In the genomic region with DNA sequence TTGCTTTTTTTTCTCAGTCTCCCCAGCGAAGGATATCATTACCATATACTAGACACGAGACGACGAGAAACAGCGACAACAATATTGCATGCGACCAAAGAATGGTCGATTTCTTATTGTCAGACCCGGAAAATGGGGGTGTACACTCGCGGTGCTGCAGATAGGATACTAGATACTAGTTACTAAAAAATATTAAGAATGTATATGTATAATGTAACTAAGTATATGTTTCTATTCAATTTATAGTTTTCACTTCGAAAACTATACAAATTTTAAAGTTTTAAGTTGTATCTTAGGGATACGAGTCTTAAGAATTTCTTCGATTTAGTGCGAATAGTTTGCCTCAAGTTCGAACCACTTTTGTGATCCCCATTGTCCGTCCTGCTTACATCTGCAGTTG, we compare ENCODE assay signal across 5 fruit fly cellular contexts.
A peak's percentile ranks its signal among the peaks of the same experiment; 100 is the strongest.
TF ChIP-seq lines count a peak whose summit lies in the region.

No protein-coding gene starts in this region.

- no peak for TF ChIP-seq CTCF in whole organism, embryonic (GFP tag; optimal IDR thresholded peaks at IDR 0.05; lab: Kevin White, UChicago)

TF ChIP-seq in whole organism, adult, 20 proteins besides CTCF, POLR2A, EP300 and RAD21:
- TF ChIP-seq Clk (GFP tag; optimal IDR thresholded peaks at IDR 0.05; lab: Kevin White, UChicago) (no peak), CG7045 (GFP tag; optimal IDR thresholded peaks at IDR 0.05; lab: Kevin White, UChicago) (peak; percentile 10)

TF ChIP-seq in whole organism, embryonic, 481 proteins besides CTCF, POLR2A, EP300 and RAD21 (continues in another document):
- TF ChIP-seq jigr1 (GFP tag; IDR thresholded peaks at IDR 0.05; lab: Robert Waterston, UW) (no peak), CG8089 (GFP tag; optimal IDR thresholded peaks at IDR 0.05; lab: Kevin White, UChicago) (no peak), Kr (GFP tag; optimal IDR thresholded peaks at IDR 0.05; lab: Kevin White, UChicago) (no peak), Gug (GFP tag; IDR thresholded peaks at IDR 0.05; lab: Robert Waterston, UW) (no peak), CG10979 (tag; optimal IDR thresholded peaks at IDR 0.05; lab: Kevin White, UChicago) (peak; percentile 68), sens-2 (GFP tag; IDR thresholded peaks at IDR 0.05; lab: Robert Waterston, UW) (no peak), hkb (optimal IDR thresholded peaks at IDR 0.05; lab: Kevin White, UChicago) (no peak), hkb (GFP tag; IDR thresholded peaks at IDR 0.05; lab: Robert Waterston, UW) (0 out of 2 replicates have a peak, but pooled peaks have one; percentile 13), Blimp-1 (GFP tag; optimal IDR thresholded peaks at IDR 0.05; lab: Kevin White, UChicago) (no peak), CG5953 (GFP tag; IDR thresholded peaks at IDR 0.05; lab: Robert Waterston, UW) (no peak), Tbp (GFP tag; optimal IDR thresholded peaks at IDR 0.05; lab: Kevin White, UChicago) (no peak), CG8765 (GFP tag; IDR thresholded peaks at IDR 0.05; lab: Robert Waterston, UW) (no peak), schlank (tag; optimal IDR thresholded peaks at IDR 0.05; lab: Kevin White, UChicago) (no peak), CG7271 (tag; optimal IDR thresholded peaks at IDR 0.05; lab: Kevin White, UChicago) (no peak), dmrt11E (tag; optimal IDR thresholded peaks at IDR 0.05; lab: Kevin White, UChicago) (peak; percentile 17), CG18262 (tag; optimal IDR thresholded peaks at IDR 0.05; lab: Kevin White, UChicago) (no peak), CG8388 (GFP tag; optimal IDR thresholded peaks at IDR 0.05; lab: Kevin White, UChicago) (peak; percentile 28), vvl (GFP tag; IDR thresholded peaks at IDR 0.05; lab: Robert Waterston, UW) (peak; percentile 44; the same call in 1 of the 2 replicates), org-1 (GFP tag; optimal IDR thresholded peaks at IDR 0.05; lab: Kevin White, UChicago) (no peak), chm (GFP tag; IDR thresholded peaks at IDR 0.05; lab: Robert Waterston, UW) (no peak), sqz (GFP tag; optimal IDR thresholded peaks at IDR 0.05; lab: Kevin White, UChicago) (no peak)

TF ChIP-seq in whole organism, prepupa, 60 proteins besides CTCF, POLR2A, EP300 and RAD21 (continues in another document):
- TF ChIP-seq CG6808 (GFP tag; optimal IDR thresholded peaks at IDR 0.05; lab: Kevin White, UChicago), result no peak
- TF ChIP-seq dac (GFP tag; optimal IDR thresholded peaks at IDR 0.05; lab: Kevin White, UChicago), result no peak
- peak; percentile 20 for TF ChIP-seq Lpt (GFP tag; optimal IDR thresholded peaks at IDR 0.05; lab: Kevin White, UChicago)
- TF ChIP-seq Hr38 (GFP tag; optimal IDR thresholded peaks at IDR 0.05; lab: Kevin White, UChicago), result no peak
- TF ChIP-seq Eip93F (GFP tag; optimal IDR thresholded peaks at IDR 0.05; lab: Kevin White, UChicago), result no peak
- no peak for TF ChIP-seq CG11902 (GFP tag; optimal IDR thresholded peaks at IDR 0.05; lab: Kevin White, UChicago)
- TF ChIP-seq CG16779 (tag; optimal IDR thresholded peaks at IDR 0.05; lab: Kevin White, UChicago), result peak; percentile 38
- TF ChIP-seq spab (GFP tag; optimal IDR thresholded peaks at IDR 0.05; lab: Kevin White, UChicago), result no peak
- peak in 1 of 2 experiments; percentile 39 for TF ChIP-seq salr (GFP tag; optimal IDR thresholded peaks at IDR 0.05; lab: Kevin White, UChicago)
- TF ChIP-seq fd85E (GFP tag; optimal IDR thresholded peaks at IDR 0.05; lab: Kevin White, UChicago), result no peak
- TF ChIP-seq CG31627 (GFP tag; optimal IDR thresholded peaks at IDR 0.05; lab: Kevin White, UChicago), result no peak
- peak; percentile 33 for TF ChIP-seq lz (GFP tag; optimal IDR thresholded peaks at IDR 0.05; lab: Kevin White, UChicago)
- no peak for TF ChIP-seq Hr4 (GFP tag; optimal IDR thresholded peaks at IDR 0.05; lab: Kevin White, UChicago)
- peak; percentile 70 for TF ChIP-seq Ets96B (tag; optimal IDR thresholded peaks at IDR 0.05; lab: Kevin White, UChicago)
- TF ChIP-seq CG7368 (GFP tag; optimal IDR thresholded peaks at IDR 0.05; lab: Kevin White, UChicago), result peak; percentile 35
- no peak for TF ChIP-seq CG11294 (GFP tag; IDR thresholded peaks at IDR 0.05; lab: Robert Waterston, UW)
- TF ChIP-seq topi (GFP tag; optimal IDR thresholded peaks at IDR 0.05; lab: Kevin White, UChicago), result no peak
- no peak for TF ChIP-seq CG6276 (GFP tag; optimal IDR thresholded peaks at IDR 0.05; lab: Kevin White, UChicago)
- TF ChIP-seq CG6792 (GFP tag; optimal IDR thresholded peaks at IDR 0.05; lab: Kevin White, UChicago), result peak; percentile 53
- TF ChIP-seq Sox102F (GFP tag; optimal IDR thresholded peaks at IDR 0.05; lab: Kevin White, UChicago), result no peak
- TF ChIP-seq Blimp-1 (GFP tag; optimal IDR thresholded peaks at IDR 0.05; lab: Kevin White, UChicago), result no peak
- TF ChIP-seq CG8119 (GFP tag; IDR thresholded peaks at IDR 0.05; lab: Robert Waterston, UW), result peak; percentile 53; the same call in 2 of the 3 replicates

TF ChIP-seq in whole organism, pupa, 21 proteins besides CTCF, POLR2A, EP300 and RAD21:
- TF ChIP-seq CG14655 (GFP tag; optimal IDR thresholded peaks at IDR 0.05; lab: Kevin White, UChicago) (no peak), Pif1B (GFP tag; optimal IDR thresholded peaks at IDR 0.05; lab: Kevin White, UChicago) (no peak), CG32121 (GFP tag; IDR thresholded peaks at IDR 0.05; lab: Robert Waterston, UW) (no peak), CG8301 (tag; optimal IDR thresholded peaks at IDR 0.05; lab: Kevin White, UChicago) (no peak), EcR (GFP tag; optimal IDR thresholded peaks at IDR 0.05; lab: Kevin White, UChicago) (no peak), D1 (tag; optimal IDR thresholded peaks at IDR 0.05; lab: Kevin White, UChicago) (no peak), CG13204 (GFP tag; optimal IDR thresholded peaks at IDR 0.05; lab: Kevin White, UChicago) (peak; percentile 21), CG9948 (tag; optimal IDR thresholded peaks at IDR 0.05; lab: Kevin White, UChicago) (peak; percentile 60), gl (tag; optimal IDR thresholded peaks at IDR 0.05; lab: Kevin White, UChicago) (no peak), CG34367 (tag; optimal IDR thresholded peaks at IDR 0.05; lab: Kevin White, UChicago) (peak; percentile 29), CG12605 (GFP tag; IDR thresholded peaks at IDR 0.05; lab: Robert Waterston, UW) (peak; percentile 33; the same call in 1 of the 2 replicates), Ets98B (GFP tag; IDR thresholded peaks at IDR 0.05; lab: Robert Waterston, UW) (no peak; the same call in 1 of the 2 replicates), CG15710 (tag; optimal IDR thresholded peaks at IDR 0.05; lab: Kevin White, UChicago) (peak; percentile 48), Pif1A (GFP tag; optimal IDR thresholded peaks at IDR 0.05; lab: Kevin White, UChicago) (no peak), fd96Ca (GFP tag; IDR thresholded peaks at IDR 0.05; lab: Robert Waterston, UW) (no peak), CG8159 (tag; optimal IDR thresholded peaks at IDR 0.05; lab: Kevin White, UChicago) (no peak), rn (GFP tag; IDR thresholded peaks at IDR 0.05; lab: Robert Waterston, UW) (no peak), Snoo (tag; optimal IDR thresholded peaks at IDR 0.05; lab: Kevin White, UChicago) (no peak), CG4496 (GFP tag; IDR thresholded peaks at IDR 0.05; lab: Robert Waterston, UW) (peak; percentile 29; the same call in 1 of the 3 replicates), CG10348 (GFP tag; IDR thresholded peaks at IDR 0.05; lab: Robert Waterston, UW) (no peak), CG17806 (tag; optimal IDR thresholded peaks at IDR 0.05; lab: Kevin White, UChicago) (peak; percentile 68)

TF ChIP-seq in whole organism, wandering third instar larva, 38 proteins besides CTCF, POLR2A, EP300 and RAD21:
- TF ChIP-seq Hr83 (GFP tag; optimal IDR thresholded peaks at IDR 0.05; lab: Kevin White, UChicago; ENCODE audit: poor library complexity, severe bottlenecking), result no peak
- no peak for TF ChIP-seq CG32264 (GFP tag; optimal IDR thresholded peaks at IDR 0.05; lab: Kevin White, UChicago)
- TF ChIP-seq Sp1 (GFP tag; optimal IDR thresholded peaks at IDR 0.05; lab: Kevin White, UChicago), result peak; percentile 44
- TF ChIP-seq fru (GFP tag; optimal IDR thresholded peaks at IDR 0.05; lab: Kevin White, UChicago), result peak; percentile 24
- TF ChIP-seq lola (GFP tag; optimal IDR thresholded peaks at IDR 0.05; lab: Kevin White, UChicago), result no peak
- no peak for TF ChIP-seq sv (GFP tag; optimal IDR thresholded peaks at IDR 0.05; lab: Kevin White, UChicago)
- peak; percentile 25 for TF ChIP-seq psq (GFP tag; optimal IDR thresholded peaks at IDR 0.05; lab: Kevin White, UChicago)
- TF ChIP-seq Myc (optimal IDR thresholded peaks at IDR 0.05; lab: Kevin White, UChicago), result no peak
- TF ChIP-seq HLH106 (tag; optimal IDR thresholded peaks at IDR 0.05; lab: Kevin White, UChicago), result peak; percentile 55
- peak; percentile 32 for TF ChIP-seq ey (GFP tag; optimal IDR thresholded peaks at IDR 0.05; lab: Kevin White, UChicago)
- TF ChIP-seq OdsH (GFP tag; optimal IDR thresholded peaks at IDR 0.05; lab: Kevin White, UChicago), result peak; percentile 28
- TF ChIP-seq brk (GFP tag; optimal IDR thresholded peaks at IDR 0.05; lab: Kevin White, UChicago), result no peak
- no peak for TF ChIP-seq Hr78 (GFP tag; optimal IDR thresholded peaks at IDR 0.05; lab: Kevin White, UChicago)
- TF ChIP-seq h (GFP tag; optimal IDR thresholded peaks at IDR 0.05; lab: Kevin White, UChicago), result peak; percentile 31
- peak in 1 of 2 experiments; percentile 49 for TF ChIP-seq foxo (GFP tag; optimal IDR thresholded peaks at IDR 0.05; lab: Kevin White, UChicago)
